Fruit fly (Drosophila melanogaster): ENCODE measurements around the gene Spt6.

dm6 chrX:6252897-6253540, 14.6 kb upstream of the Spt6 start:
- no peak for TF ChIP-seq sage (GFP tag; optimal IDR thresholded peaks at IDR 0.05)
- TF ChIP-seq Abd-B (GFP tag; optimal IDR thresholded peaks at IDR 0.05), result no peak
- no peak for TF ChIP-seq GATAd (GFP tag; optimal IDR thresholded peaks at IDR 0.05)
- TF ChIP-seq Sp1 (GFP tag; optimal IDR thresholded peaks at IDR 0.05), result no peak
- no peak for TF ChIP-seq OdsH (GFP tag; optimal IDR thresholded peaks at IDR 0.05)
- TF ChIP-seq usp (GFP tag; optimal IDR thresholded peaks at IDR 0.05), result no peak
- no peak for TF ChIP-seq pan (optimal IDR thresholded peaks at IDR 0.05)
- TF ChIP-seq Rel (GFP tag; optimal IDR thresholded peaks at IDR 0.05), result no peak
- no peak for TF ChIP-seq Rel (tag; optimal IDR thresholded peaks at IDR 0.05)
- TF ChIP-seq dsf (GFP tag; optimal IDR thresholded peaks at IDR 0.05; ENCODE audit: borderline replicate concordance), result no peak
- TF ChIP-seq lola (GFP tag; optimal IDR thresholded peaks at IDR 0.05), result no peak
- no peak for TF ChIP-seq woc (GFP tag; optimal IDR thresholded peaks at IDR 0.05)
- TF ChIP-seq Myc (optimal IDR thresholded peaks at IDR 0.05), result no peak
- no peak for TF ChIP-seq Dif (GFP tag; optimal IDR thresholded peaks at IDR 0.05; ENCODE audit: partially characterized antibody)
- no peak for TF ChIP-seq fru (GFP tag; optimal IDR thresholded peaks at IDR 0.05)
